Worm (Caenorhabditis elegans): ENCODE data around the gene alh-13.

Gene alh-13

DNA sequence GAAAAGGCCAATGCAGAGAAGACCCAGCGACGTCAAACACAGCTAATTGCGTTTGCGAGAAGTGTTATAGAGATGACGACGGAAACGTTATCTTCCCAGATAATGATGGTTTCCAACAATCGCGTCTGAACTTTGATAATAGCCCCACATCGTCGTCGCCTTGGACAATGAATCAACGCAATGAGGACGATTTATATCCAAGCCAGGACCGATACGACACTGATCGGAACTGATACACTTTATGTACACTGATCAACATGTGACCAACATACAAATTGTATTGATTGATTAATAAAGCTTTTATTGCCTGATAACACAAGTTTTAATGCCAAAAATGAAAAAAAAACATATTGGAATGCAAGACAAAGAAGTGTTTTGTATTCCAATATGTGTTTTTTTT is 10.9 kb downstream of the alh-13 start:
- TF ChIP-seq pax-1 (tag; optimal IDR thresholded peaks at IDR 0.05) (no peak), K02D7.2 (tag; optimal IDR thresholded peaks at IDR 0.05) (no peak), eyg-1 (tag; optimal IDR thresholded peaks at IDR 0.05) (no peak), ets-4 (tag; optimal IDR thresholded peaks at IDR 0.05) (no peak), elt-4 (tag; optimal IDR thresholded peaks at IDR 0.05) (no peak), ceh-45 (GFP tag; IDR thresholded peaks at IDR 0.05) (no peak), hlh-30 (tag; optimal IDR thresholded peaks at IDR 0.05; ENCODE audit: insufficient read depth) (no peak), zip-5 (tag; optimal IDR thresholded peaks at IDR 0.05) (no peak), ama-1 (optimal IDR thresholded peaks at IDR 0.05) (no peak), gmeb-2 (tag; optimal IDR thresholded peaks at IDR 0.05) (no peak), sdc-2 (tag; optimal IDR thresholded peaks at IDR 0.05) (no peak), K09A11.1 (tag; optimal IDR thresholded peaks at IDR 0.05; ENCODE audit: insufficient read depth) (no peak), Y22D7AL.16 (tag; optimal IDR thresholded peaks at IDR 0.05) (no peak), sox-4 (tag; optimal IDR thresholded peaks at IDR 0.05) (no peak)

- TF ChIP-seq eyg-1 (tag; optimal IDR thresholded peaks at IDR 0.05) = no peak
- no peak for TF ChIP-seq pha-2 (tag; optimal IDR thresholded peaks at IDR 0.05)
- TF ChIP-seq ttx-3 (tag; optimal IDR thresholded peaks at IDR 0.05) = no peak
- no peak for TF ChIP-seq ceh-24 (tag; optimal IDR thresholded peaks at IDR 0.05)
- TF ChIP-seq tbx-7 (tag; optimal IDR thresholded peaks at IDR 0.05) = no peak
- no peak for TF ChIP-seq nfya-1 (tag; optimal IDR thresholded peaks at IDR 0.05)
- no peak for TF ChIP-seq unc-86 (tag; optimal IDR thresholded peaks at IDR 0.05)
- TF ChIP-seq ama-1 (optimal IDR thresholded peaks at IDR 0.05) = no peak
- no peak for TF ChIP-seq ets-4 (tag; optimal IDR thresholded peaks at IDR 0.05)
- no peak for TF ChIP-seq dmd-4 (tag; optimal IDR thresholded peaks at IDR 0.05; ENCODE audit: borderline replicate concordance)
- no peak for TF ChIP-seq ceh-48 (tag; optimal IDR thresholded peaks at IDR 0.05)
- no peak for TF ChIP-seq ceh-6 (GFP tag; optimal IDR thresholded peaks at IDR 0.05)
- no peak for TF ChIP-seq hlh-6 (tag; optimal IDR thresholded peaks at IDR 0.05)
- no peak for TF ChIP-seq hlh-30 (tag; optimal IDR thresholded peaks at IDR 0.05; ENCODE audit: insufficient read depth)
- no peak for TF ChIP-seq mec-3 (tag; optimal IDR thresholded peaks at IDR 0.05; ENCODE audit: borderline replicate concordance)
- no peak for TF ChIP-seq madf-2 (tag; optimal IDR thresholded peaks at IDR 0.05)
- no peak for TF ChIP-seq ceh-19 (GFP tag; optimal IDR thresholded peaks at IDR 0.05)
- no peak for TF ChIP-seq gmeb-2 (tag; optimal IDR thresholded peaks at IDR 0.05)
- TF ChIP-seq pros-1 (tag; optimal IDR thresholded peaks at IDR 0.05) = no peak
These were observed 11.6 kb downstream of the alh-13 start, which contains the start of gene abf-6 for ce11 chrX:12793796-12794195. abf-6 (plus strand) TSS chrX:12794118.

ce11 chrX:12799831-12800230 is 17.6 kb downstream of the alh-13 start:
- TF ChIP-seq ttx-3 (tag; optimal IDR thresholded peaks at IDR 0.05) (no peak), T23F11.4 (GFP tag; optimal IDR thresholded peaks at IDR 0.05) (no peak), nhr-11 (tag; optimal IDR thresholded peaks at IDR 0.05) (no peak), hlh-6 (tag; optimal IDR thresholded peaks at IDR 0.05) (no peak), hlh-15 (tag; optimal IDR thresholded peaks at IDR 0.05) (no peak), ztf-16 (tag; optimal IDR thresholded peaks at IDR 0.05) (no peak), K09A11.1 (tag; optimal IDR thresholded peaks at IDR 0.05; ENCODE audit: insufficient read depth) (no peak), npax-4 (tag; optimal IDR thresholded peaks at IDR 0.05) (no peak), F13H6.1 (tag; optimal IDR thresholded peaks at IDR 0.05) (no peak), pat-9 (tag; optimal IDR thresholded peaks at IDR 0.05) (no peak), ceh-45 (GFP tag; IDR thresholded peaks at IDR 0.05) (no peak)

DNA sequence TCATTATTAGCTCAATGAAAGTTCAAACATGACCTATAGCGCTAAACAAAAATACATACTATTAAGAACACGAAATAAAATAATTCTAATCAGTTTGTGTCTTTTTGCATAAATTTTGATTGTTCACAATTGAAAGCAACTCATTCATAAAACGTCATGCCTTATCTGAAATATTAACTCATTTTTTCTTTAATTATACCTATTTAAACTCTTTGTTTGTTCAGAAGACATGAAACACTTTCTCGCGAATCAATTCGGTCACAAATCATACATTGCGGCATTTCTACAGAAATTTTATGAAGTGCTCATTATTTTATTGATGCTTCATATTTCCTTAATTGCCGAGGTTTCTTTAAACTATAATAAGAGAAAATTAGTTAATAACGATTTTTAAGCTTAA is 24.7 kb downstream of the alh-13 start:
- TF ChIP-seq mec-3 (tag; optimal IDR thresholded peaks at IDR 0.05; ENCODE audit: borderline replicate concordance) (no peak), ama-1 (optimal IDR thresholded peaks at IDR 0.05) (no peak), pros-1 (tag; optimal IDR thresholded peaks at IDR 0.05) (no peak), che-1 (tag; optimal IDR thresholded peaks at IDR 0.05) (no peak), pha-2 (tag; optimal IDR thresholded peaks at IDR 0.05) (no peak), ref-2 (tag; optimal IDR thresholded peaks at IDR 0.05) (no peak), npax-4 (tag; optimal IDR thresholded peaks at IDR 0.05) (no peak), madf-2 (tag; optimal IDR thresholded peaks at IDR 0.05) (no peak), elt-2 (tag; optimal IDR thresholded peaks at IDR 0.05) (no peak), ceh-31 (tag; optimal IDR thresholded peaks at IDR 0.05) (no peak), elt-4 (tag; optimal IDR thresholded peaks at IDR 0.05) (no peak)
